Worm (Caenorhabditis elegans) whole organism, L1 larva: ENCODE results near the gene cutl-1.

ENCODE experiments used
- C16A3.4 ChIP-seq: fragments of 150-350 bp; optimal IDR thresholded peaks from 2 replicates; lab custom pipeline; 2014; ENCODE audit warnings: missing biosample characterization, missing genetic modification characterization
- F16B12.6 ChIP-seq: fragments of 150-350 bp; optimal IDR thresholded peaks from 2 replicates; lab custom pipeline; 2014; ENCODE audit warnings: missing biosample characterization, missing genetic modification characterization
- alr-1 ChIP-seq: fragments of 200-800 bp; sonication (Bioruptor generic); optimal IDR thresholded peaks from 2 replicates; lab custom pipeline; 2018; ENCODE audit warnings: borderline replicate concordance, mild to moderate bottlenecking, missing genetic modification characterization, missing compliant biosample characterization
- blmp-1 ChIP-seq: fragments of 150-350 bp; optimal IDR thresholded peaks from 2 replicates; lab custom pipeline; 2014; ENCODE audit warnings: missing biosample characterization, missing genetic modification characterization
- ceh-82 ChIP-seq, 3 experiments: fragments of 150-350 bp in 1 of 3; sonication (generic microtip) in 2 of 3; optimal IDR thresholded peaks; 2 replicates each; lab custom pipeline; 2014 to 2017; ENCODE audit warnings: missing biosample characterization in 3 of 3, missing genetic modification characterization in 3 of 3
- ceh-88 ChIP-seq: fragments of 200-800 bp; sonication (Bioruptor generic); IDR thresholded peaks from 2 replicates; pipeline ENCODE4 v1.3.6; 2022; ENCODE audit warnings: missing genetic modification characterization, missing compliant biosample characterization
- ceh-90 ChIP-seq: sonication (generic microtip); optimal IDR thresholded peaks from 2 replicates; lab custom pipeline; 2016; ENCODE audit warnings: missing genetic modification characterization, missing compliant biosample characterization
- ces-1 ChIP-seq: fragments of 150-350 bp; optimal IDR thresholded peaks from 2 replicates; lab custom pipeline; 2014; ENCODE audit warnings: missing biosample characterization, missing genetic modification reagents, missing genetic modification characterization
- dsc-1 ChIP-seq: sonication (generic microtip); optimal IDR thresholded peaks from 2 replicates; lab custom pipeline; 2016; ENCODE audit warnings: mild to moderate bottlenecking, missing genetic modification characterization, missing compliant biosample characterization
- efl-1 ChIP-seq, 4 experiments: fragments of 150-350 bp; optimal IDR thresholded peaks in 3 of 4; peaks in 1 of 4; 1 replicate in 1 of 4; 2 replicates in 3 of 4; lab custom pipeline; 2014; ENCODE audit warnings: missing biosample characterization in 2 of 4, missing genetic modification characterization in 2 of 4, missing genetic modification reagents in 2 of 4
- efl-3 ChIP-seq: fragments of 200-800 bp; sonication (Bioruptor generic); optimal IDR thresholded peaks from 2 replicates; lab custom pipeline; 2018; ENCODE audit warnings: mild to moderate bottlenecking, missing genetic modification characterization, missing compliant biosample characterization
- egl-13 ChIP-seq: sonication (generic microtip); optimal IDR thresholded peaks from 2 replicates; lab custom pipeline; 2016; ENCODE audit warnings: missing genotype, missing genetic modification reagents, missing genetic modification characterization, missing compliant biosample characterization
- elt-2 ChIP-seq: sonication (generic microtip); optimal IDR thresholded peaks from 2 replicates; lab custom pipeline; 2016; ENCODE audit warnings: missing genetic modification characterization, mild to moderate bottlenecking, inconsistent platforms, missing compliant biosample characterization, missing genetic modification reagents
- fkh-10 ChIP-seq: sonication (generic microtip); optimal IDR thresholded peaks from 2 replicates; lab custom pipeline; 2017; ENCODE audit warnings: missing biosample characterization, missing genetic modification reagents, missing genetic modification characterization
- fkh-4 ChIP-seq: sonication (generic microtip); optimal IDR thresholded peaks from 2 replicates; lab custom pipeline; 2016; ENCODE audit warnings: missing compliant biosample characterization, missing genetic modification characterization, borderline replicate concordance
- fos-1 ChIP-seq: fragments of 150-350 bp; optimal IDR thresholded peaks from 2 replicates; lab custom pipeline; 2014; ENCODE audit warnings: missing biosample characterization, missing genetic modification characterization
- grh-1 ChIP-seq: fragments of 200-800 bp; sonication (Bioruptor generic); IDR thresholded peaks from 2 replicates; pipeline ENCODE4 v1.3.6; 2022; ENCODE audit warnings: missing genetic modification reagents, missing genetic modification characterization, missing compliant biosample characterization
- hlh-17 ChIP-seq: fragments of 200-800 bp; sonication (Bioruptor generic); optimal IDR thresholded peaks from 2 replicates; lab custom pipeline; 2018; ENCODE audit warnings: missing genetic modification characterization, mild to moderate bottlenecking, missing compliant biosample characterization, moderate library complexity, borderline replicate concordance
- irx-1 ChIP-seq: sonication (generic microtip); optimal IDR thresholded peaks from 2 replicates; lab custom pipeline; 2016; ENCODE audit warnings: missing genetic modification characterization, missing compliant biosample characterization
- lin-14 ChIP-seq: fragments of 200-800 bp; sonication (Bioruptor generic); optimal IDR thresholded peaks from 2 replicates; lab custom pipeline; 2018; ENCODE audit warnings: mild to moderate bottlenecking, missing genetic modification characterization, moderate library complexity, missing compliant biosample characterization
- lin-35 ChIP-seq, 2 experiments: fragments of 150-350 bp; optimal IDR thresholded peaks; 2 replicates each; lab custom pipeline; 2014; ENCODE audit warnings: missing biosample characterization in 2 of 2, missing genetic modification characterization in 2 of 2, missing genetic modification reagents in 2 of 2
- lin-39 ChIP-seq: fragments of 150-350 bp; optimal IDR thresholded peaks from 2 replicates; lab custom pipeline; 2014; ENCODE audit warnings: missing biosample characterization, missing genetic modification reagents, missing genetic modification characterization
- lsy-2 ChIP-seq, 2 experiments: fragments of 150-350 bp; optimal IDR thresholded peaks; 2 replicates each; lab custom pipeline; 2014; ENCODE audit warnings: missing biosample characterization in 2 of 2, missing genetic modification characterization in 2 of 2
- mef-2 ChIP-seq: fragments of 150-350 bp; optimal IDR thresholded peaks from 2 replicates; lab custom pipeline; 2014; ENCODE audit warnings: missing biosample characterization, missing genetic modification characterization
- mep-1 ChIP-seq: fragments of 150-350 bp; optimal IDR thresholded peaks from 2 replicates; lab custom pipeline; 2014; ENCODE audit warnings: missing biosample characterization, missing genetic modification characterization
- nhr-11 ChIP-seq: fragments of 150-350 bp; optimal IDR thresholded peaks from 2 replicates; lab custom pipeline; 2014; ENCODE audit warnings: missing biosample characterization, missing genetic modification characterization
- nhr-19 ChIP-seq: fragments of 200-800 bp; sonication (Bioruptor generic); conservative IDR thresholded peaks from 2 replicates; pipeline ENCODE4 v1.3.6; 2022; ENCODE audit warnings: missing genetic modification characterization, missing compliant biosample characterization
- nhr-20 ChIP-seq: sonication (generic microtip); optimal IDR thresholded peaks from 2 replicates; lab custom pipeline; 2016; ENCODE audit warnings: mild to moderate bottlenecking, missing genetic modification characterization, missing compliant biosample characterization
- nhr-237 ChIP-seq: fragments of 150-350 bp; optimal IDR thresholded peaks from 2 replicates; lab custom pipeline; 2014; ENCODE audit warnings: missing biosample characterization, missing genetic modification characterization
- nhr-47 ChIP-seq: sonication (generic microtip); optimal IDR thresholded peaks from 2 replicates; lab custom pipeline; 2016; ENCODE audit warnings: mild to moderate bottlenecking, missing genetic modification characterization, moderate library complexity, missing compliant biosample characterization
- nhr-71 ChIP-seq: sonication (generic microtip); optimal IDR thresholded peaks from 2 replicates; lab custom pipeline; 2016; ENCODE audit warnings: mild to moderate bottlenecking, missing genetic modification characterization, moderate library complexity, missing compliant biosample characterization
- nhr-85 ChIP-seq: sonication (generic microtip); peaks from one replicate; lab custom pipeline; 2016; ENCODE audit warnings: missing genetic modification characterization, inconsistent platforms, missing compliant biosample characterization
- nhr-90 ChIP-seq: sonication (generic microtip); optimal IDR thresholded peaks from 2 replicates; lab custom pipeline; 2016; ENCODE audit warnings: mild to moderate bottlenecking, missing genetic modification characterization, missing compliant biosample characterization; ENCODE audit not compliant: poor library complexity
- pag-3 ChIP-seq: sonication (generic microtip); optimal IDR thresholded peaks from 2 replicates; lab custom pipeline; 2017; ENCODE audit warnings: missing genetic modification characterization, mild to moderate bottlenecking, missing compliant biosample characterization, antibody characterized with exemption, borderline replicate concordance; ENCODE audit not compliant: insufficient read depth
- pax-3 ChIP-seq: fragments of 200-800 bp; sonication (Bioruptor generic); optimal IDR thresholded peaks from 2 replicates; lab custom pipeline; 2018; ENCODE audit warnings: mild to moderate bottlenecking, missing genetic modification characterization, moderate library complexity, missing compliant biosample characterization
- pqm-1 ChIP-seq: sonication (generic microtip); optimal IDR thresholded peaks from 3 replicates; lab custom pipeline; 2017; ENCODE audit warnings: missing biosample characterization, missing genetic modification characterization
- rnt-1 ChIP-seq: sonication (generic microtip); optimal IDR thresholded peaks from 2 replicates; lab custom pipeline; 2016; ENCODE audit warnings: mild to moderate bottlenecking, missing genetic modification characterization, moderate library complexity, missing compliant biosample characterization
- skn-1 ChIP-seq: fragments of 150-350 bp; optimal IDR thresholded peaks from 2 replicates; lab custom pipeline; 2014; ENCODE audit warnings: missing biosample characterization, missing genetic modification characterization
- snu-23 ChIP-seq: sonication (generic microtip); optimal IDR thresholded peaks from 2 replicates; lab custom pipeline; 2016; ENCODE audit warnings: missing genetic modification characterization, missing compliant biosample characterization
- sox-4 ChIP-seq: sonication (generic microtip); optimal IDR thresholded peaks from 2 replicates; lab custom pipeline; 2016; ENCODE audit warnings: missing genetic modification characterization, missing compliant biosample characterization
- sptf-1 ChIP-seq: fragments of 150-350 bp; optimal IDR thresholded peaks from 2 replicates; lab custom pipeline; 2014; ENCODE audit warnings: missing biosample characterization, missing genetic modification characterization
- swsn-7 ChIP-seq: sonication (generic microtip); optimal IDR thresholded peaks from 2 replicates; lab custom pipeline; 2016; ENCODE audit warnings: missing genetic modification characterization, missing compliant biosample characterization
- tbx-2 ChIP-seq: sonication (generic microtip); optimal IDR thresholded peaks from 2 replicates; lab custom pipeline; 2016; ENCODE audit warnings: missing genetic modification characterization, missing compliant biosample characterization
- unc-62 ChIP-seq: fragments of 150-350 bp; optimal IDR thresholded peaks from 2 replicates; lab custom pipeline; 2014; ENCODE audit warnings: missing biosample characterization, missing genetic modification reagents, missing genetic modification characterization
- unc-98 ChIP-seq: fragments of 200-800 bp; sonication (Bioruptor generic); IDR thresholded peaks from 2 replicates; pipeline ENCODE4 v1.3.6; 2022; ENCODE audit warnings: missing genetic modification characterization, missing compliant biosample characterization
- vab-15 ChIP-seq: sonication (generic microtip); optimal IDR thresholded peaks from 2 replicates; lab custom pipeline; 2017; ENCODE audit warnings: missing genotype, mild to moderate bottlenecking, missing genetic modification characterization, missing compliant biosample characterization
- xbp-1 ChIP-seq: sonication (generic microtip); optimal IDR thresholded peaks from 2 replicates; lab custom pipeline; 2016; ENCODE audit warnings: missing genetic modification characterization, missing compliant biosample characterization
- zag-1 ChIP-seq: fragments of 150-350 bp; optimal IDR thresholded peaks from 2 replicates; lab custom pipeline; 2014; ENCODE audit warnings: missing biosample characterization, missing genetic modification characterization
- ztf-11 ChIP-seq, 2 experiments: sonication (generic microtip); optimal IDR thresholded peaks; 2 replicates each; lab custom pipeline; 2016 to 2017; ENCODE audit warnings: missing genetic modification characterization in 2 of 2, missing biosample characterization in 1 of 2, missing compliant biosample characterization in 1 of 2
- ztf-4 ChIP-seq: fragments of 150-350 bp; optimal IDR thresholded peaks from 2 replicates; lab custom pipeline; 2014; ENCODE audit warnings: missing biosample characterization, missing genetic modification characterization

cutl-1 gene

ce11 chrV:13410688-13411087, 4.8 kb upstream of the cutl-1 start, which contains the start of gene F53F1.4:
F53F1.4 (plus strand) TSS chrV:13411077.
- no peak for TF ChIP-seq elt-2 (tag; lab: Kevin White, UChicago)
- TF ChIP-seq mef-2: no peak
- TF ChIP-seq tbx-2 (tag; lab: Kevin White, UChicago): no peak
- peak; percentile 85 for TF ChIP-seq blmp-1 (tag; lab: Kevin White, UChicago)
- TF ChIP-seq, all 84 proteins: peak for 1

ce11 chrV:13409089-13409488, 3.2 kb upstream of the cutl-1 start:
- TF ChIP-seq fos-1 (tag; lab: Kevin White, UChicago): no peak
- TF ChIP-seq egl-13 (tag; lab: Kevin White, UChicago): peak; percentile 36
- TF ChIP-seq unc-98 (GFP tag; lab: Robert Waterston, UW): no peak
- no peak for TF ChIP-seq vab-15 (tag; lab: Kevin White, UChicago)
- peak; percentile 89 for TF ChIP-seq nhr-85 (tag; lab: Kevin White, UChicago)
- peak; percentile 81 for TF ChIP-seq ceh-90 (tag; lab: Kevin White, UChicago)
- no peak for TF ChIP-seq nhr-237 (tag; lab: Kevin White, UChicago)
- peak; percentile 44 for TF ChIP-seq swsn-7
- no peak for TF ChIP-seq ceh-88
- peak; percentile 56 for TF ChIP-seq fkh-4 (tag; lab: Kevin White, UChicago)
- TF ChIP-seq alr-1 (tag; lab: Kevin White, UChicago): no peak
- TF ChIP-seq lin-14 (GFP tag; lab: Kevin White, UChicago): peak; percentile 30
- peak; percentile 61 for TF ChIP-seq nhr-20 (tag; lab: Kevin White, UChicago)
- TF ChIP-seq nhr-90: peak; percentile 71
- peak; percentile 23 for TF ChIP-seq sox-4
- no peak for TF ChIP-seq hlh-17 (GFP tag; lab: Kevin White, UChicago)
- peak; percentile 44 for TF ChIP-seq snu-23 (GFP tag; lab: Kevin White, UChicago)
- no peak for TF ChIP-seq nhr-11 (tag; lab: Kevin White, UChicago)
- no peak for TF ChIP-seq zag-1 (tag; lab: Kevin White, UChicago)
- TF ChIP-seq lin-35 (GFP tag; optimal IDR thresholded peaks at IDR 0.05; lab: Kevin White, UChicago): peak; percentile 82 to 91
- no peak for TF ChIP-seq elt-2 (tag; lab: Kevin White, UChicago)
- peak; percentile 54 for TF ChIP-seq lin-39 (tag; lab: Kevin White, UChicago)
- no peak for TF ChIP-seq pqm-1 (tag; lab: Kevin White, UChicago)
- peak; percentile 10 for TF ChIP-seq xbp-1 (tag; lab: Kevin White, UChicago)
- TF ChIP-seq efl-3: no peak
- no peak for TF ChIP-seq ztf-4
- TF ChIP-seq nhr-71 (tag; lab: Kevin White, UChicago): peak; percentile 73
- no peak for TF ChIP-seq sptf-1 (tag; lab: Kevin White, UChicago)
- TF ChIP-seq grh-1: peak; percentile 53; the same call in 1 of the 2 replicates
- TF ChIP-seq ceh-82 (tag; optimal IDR thresholded peaks at IDR 0.05; lab: Kevin White, UChicago): no peak
- peak; percentile 26 for TF ChIP-seq dsc-1 (tag; lab: Kevin White, UChicago)
- no peak for TF ChIP-seq pag-3 (tag; lab: Kevin White, UChicago)
- no peak for TF ChIP-seq fkh-10
- TF ChIP-seq lsy-2 (tag; optimal IDR thresholded peaks at IDR 0.05; lab: Kevin White, UChicago): peak; percentile 39 to 53
- peak; percentile 89 for TF ChIP-seq efl-1 (optimal IDR thresholded peaks at IDR 0.05; lab: Kevin White, UChicago)
- TF ChIP-seq efl-1 (GFP tag; optimal IDR thresholded peaks at IDR 0.05 in 1 of 2; lab: Kevin White, UChicago): peak; percentile 89 to 99
- peak; percentile 71 for TF ChIP-seq irx-1
- TF ChIP-seq mep-1 (tag; lab: Kevin White, UChicago): peak; percentile 3
- TF ChIP-seq C16A3.4 (tag; lab: Kevin White, UChicago): peak; percentile 6
- TF ChIP-seq tbx-2 (tag; lab: Kevin White, UChicago): peak; percentile 43
- TF ChIP-seq F16B12.6 (tag; lab: Kevin White, UChicago): no peak
- TF ChIP-seq ces-1 (GFP tag; lab: Kevin White, UChicago): no peak
- TF ChIP-seq nhr-47: peak; percentile 71
- peak; percentile 43 for TF ChIP-seq blmp-1 (tag; lab: Kevin White, UChicago)
- TF ChIP-seq unc-62 (GFP tag; lab: Kevin White, UChicago): no peak
- TF ChIP-seq pax-3: peak; percentile 80
- no peak for TF ChIP-seq skn-1 (tag; lab: Kevin White, UChicago)
- TF ChIP-seq rnt-1: peak; percentile 82
- peak in 1 of 2 experiments; percentile 74 for TF ChIP-seq ztf-11 (tag; optimal IDR thresholded peaks at IDR 0.05; lab: Kevin White, UChicago)
- peak; percentile 54 for TF ChIP-seq nhr-19 (GFP tag; lab: Robert Waterston, UW)
